Worm (Caenorhabditis elegans) whole organism, L4 larva: ENCODE results near the gene F14D7.18.
A peak's percentile ranks its signal among the peaks of the same experiment; 100 is the strongest.

ENCODE experiments used
- F10B5.3 ChIP-seq: sonication (generic microtip); optimal IDR thresholded peaks from 2 replicates; lab custom pipeline; 2016; ENCODE audit warnings: mild to moderate bottlenecking, missing genetic modification characterization, missing compliant biosample characterization
- F26F4.8 ChIP-seq: fragments of 200-800 bp; sonication (Bioruptor generic); conservative IDR thresholded peaks from 2 replicates; pipeline ENCODE4 v1.3.6; 2022; ENCODE audit warnings: missing genetic modification characterization, missing compliant biosample characterization
- F44E2.7 ChIP-seq: fragments of 200-800 bp; sonication (Bioruptor generic); IDR thresholded peaks from 2 replicates; pipeline ENCODE4 v2.1.2; 2022; ENCODE audit warnings: missing genetic modification characterization, missing compliant biosample characterization
- F49E8.2 ChIP-seq: sonication (generic microtip); optimal IDR thresholded peaks from 2 replicates; lab custom pipeline; 2016; ENCODE audit warnings: missing compliant biosample characterization, mild to moderate bottlenecking, missing genetic modification characterization, borderline replicate concordance
- T20F7.1 ChIP-seq: fragments of 200-800 bp; sonication (Bioruptor generic); optimal IDR thresholded peaks from 2 replicates; lab custom pipeline; 2018; ENCODE audit warnings: mild to moderate bottlenecking, missing genetic modification characterization, missing compliant biosample characterization
- Y105C5A.15 ChIP-seq: fragments of 200-800 bp; sonication (Bioruptor generic); IDR thresholded peaks from 2 replicates; pipeline ENCODE4 v1.3.6; 2022; ENCODE audit warnings: missing genetic modification characterization, missing compliant biosample characterization
- Y48G9A.11 ChIP-seq: fragments of 200-800 bp; sonication (Bioruptor generic); IDR thresholded peaks from 2 replicates; pipeline ENCODE4 v1.3.6; 2022; ENCODE audit warnings: missing genetic modification reagents, missing genetic modification characterization, missing compliant biosample characterization
- ZK337.2 ChIP-seq: fragments of 200-800 bp; sonication (Bioruptor generic); IDR thresholded peaks from 2 replicates; pipeline ENCODE4 v1.3.6; 2022; ENCODE audit warnings: missing genetic modification reagents, missing genetic modification characterization, missing compliant biosample characterization
- aly-2 ChIP-seq: sonication (generic microtip); optimal IDR thresholded peaks from 2 replicates; lab custom pipeline; 2018; ENCODE audit warnings: missing biosample characterization, missing genetic modification characterization
- ama-1 ChIP-seq: fragments of 150-350 bp; optimal IDR thresholded peaks from 2 replicates; lab custom pipeline; 2014; ENCODE audit warnings: inconsistent platforms, mixed read lengths
- ceh-28 ChIP-seq: fragments of 150-350 bp; optimal IDR thresholded peaks from 2 replicates; lab custom pipeline; 2014; ENCODE audit warnings: missing biosample characterization, missing genetic modification reagents, missing genetic modification characterization
- ces-1 ChIP-seq: fragments of 150-350 bp; sonication (generic microtip); optimal IDR thresholded peaks from 4 replicates; lab custom pipeline; 2014; ENCODE audit warnings: missing biosample characterization, missing genetic modification reagents, missing genetic modification characterization
- daf-12 ChIP-seq: fragments of 150-350 bp; optimal IDR thresholded peaks from 2 replicates; lab custom pipeline; 2014; ENCODE audit warnings: missing biosample characterization, missing genetic modification reagents, missing genetic modification characterization
- daf-16 ChIP-seq, 3 experiments: sonication (generic microtip); optimal IDR thresholded peaks; 2 replicates each; lab custom pipeline; 2016 to 2017; ENCODE audit warnings: missing genetic modification characterization in 3 of 3, missing genetic modification reagents in 3 of 3, mild to moderate bottlenecking in 2 of 3, missing compliant biosample characterization in 2 of 3, missing biosample characterization in 1 of 3, moderate library complexity in 1 of 3
- daf-19 ChIP-seq: fragments of 200-800 bp; sonication (Bioruptor generic); conservative IDR thresholded peaks from 2 replicates; pipeline ENCODE4 v1.3.6; 2022; ENCODE audit warnings: missing genetic modification characterization, missing compliant biosample characterization
- egl-27 ChIP-seq: sonication (generic microtip); optimal IDR thresholded peaks from 3 replicates; lab custom pipeline; 2017; ENCODE audit warnings: missing biosample characterization, missing genetic modification reagents, missing genetic modification characterization
- hif-1 ChIP-seq, 2 experiments: sonication (generic microtip); optimal IDR thresholded peaks; 2 replicates each; lab custom pipeline; 2016 to 2017; ENCODE audit warnings: missing compliant biosample characterization in 2 of 2, missing genetic modification characterization in 2 of 2, missing genetic modification reagents in 2 of 2, missing genotype in 2 of 2, mild to moderate bottlenecking in 1 of 2
- hlh-11 ChIP-seq: fragments of 200-800 bp; sonication (Bioruptor generic); optimal IDR thresholded peaks from 2 replicates; lab custom pipeline; 2018; ENCODE audit warnings: mild to moderate bottlenecking, missing genetic modification characterization, missing compliant biosample characterization
- hmg-1.1 ChIP-seq: fragments of 200-800 bp; sonication (Bioruptor generic); IDR thresholded peaks from 2 replicates; pipeline ENCODE4 v1.3.6; 2022; ENCODE audit warnings: missing genetic modification reagents, missing genetic modification characterization, missing compliant biosample characterization
- jun-1 ChIP-seq: fragments of 150-350 bp; optimal IDR thresholded peaks from 2 replicates; lab custom pipeline; 2014; ENCODE audit warnings: missing biosample characterization, missing genetic modification reagents, missing genetic modification characterization
- lin-13 ChIP-seq: fragments of 150-350 bp; optimal IDR thresholded peaks from 2 replicates; lab custom pipeline; 2014; ENCODE audit warnings: missing biosample characterization, missing genetic modification reagents, missing genetic modification characterization
- lin-29 ChIP-seq: fragments of 200-800 bp; sonication (Bioruptor generic); IDR thresholded peaks from 2 replicates; pipeline ENCODE4 v1.3.6; 2022; ENCODE audit warnings: missing genetic modification reagents, missing genetic modification characterization, missing compliant biosample characterization
- lin-38 ChIP-seq: fragments of 200-800 bp; sonication (Bioruptor generic); IDR thresholded peaks from 2 replicates; pipeline ENCODE4 v1.3.6; 2022; ENCODE audit warnings: missing genetic modification reagents, missing genetic modification characterization, missing compliant biosample characterization
- lin-39 ChIP-seq: fragments of 150-350 bp; optimal IDR thresholded peaks from 2 replicates; lab custom pipeline; 2014; ENCODE audit warnings: missing biosample characterization, missing genetic modification reagents, missing genetic modification characterization
- madf-9 ChIP-seq: fragments of 200-800 bp; sonication (Bioruptor generic); conservative IDR thresholded peaks from 2 replicates; pipeline ENCODE4 v1.3.6; 2022; ENCODE audit warnings: missing genetic modification reagents, missing genetic modification characterization, missing compliant biosample characterization
- mdt-29 ChIP-seq: fragments of 200-800 bp; sonication (Bioruptor generic); IDR thresholded peaks from 2 replicates; pipeline ENCODE4 v1.3.6; 2022; ENCODE audit warnings: missing genetic modification reagents, missing genetic modification characterization, missing compliant biosample characterization
- mep-1 ChIP-seq: fragments of 150-350 bp; sonication (generic microtip); optimal IDR thresholded peaks from 3 replicates; lab custom pipeline; 2014; ENCODE audit warnings: missing biosample characterization, missing genetic modification characterization
- mxl-2 ChIP-seq: fragments of 200-800 bp; sonication (Bioruptor generic); conservative IDR thresholded peaks from 2 replicates; pipeline ENCODE4 v1.3.6; 2022; ENCODE audit warnings: missing genetic modification reagents, missing genetic modification characterization, missing compliant biosample characterization
- nhr-10 ChIP-seq: fragments of 150-350 bp; optimal IDR thresholded peaks from 2 replicates; lab custom pipeline; 2014; ENCODE audit warnings: missing biosample characterization, missing genetic modification characterization
- nhr-102 ChIP-seq: sonication (generic microtip); optimal IDR thresholded peaks from 2 replicates; lab custom pipeline; 2016; ENCODE audit warnings: mild to moderate bottlenecking, missing genetic modification characterization, moderate library complexity, missing compliant biosample characterization
- nhr-111 ChIP-seq: fragments of 200-800 bp; sonication (Bioruptor generic); optimal IDR thresholded peaks from 2 replicates; lab custom pipeline; 2018; ENCODE audit warnings: mild to moderate bottlenecking, missing genetic modification characterization, missing compliant biosample characterization
- nhr-237 ChIP-seq: sonication (generic microtip); optimal IDR thresholded peaks from 2 replicates; lab custom pipeline; 2017; ENCODE audit warnings: missing biosample characterization, missing genetic modification characterization
- nhr-28 ChIP-seq: fragments of 150-350 bp; optimal IDR thresholded peaks from 2 replicates; lab custom pipeline; 2014; ENCODE audit warnings: missing biosample characterization, missing genetic modification characterization
- nhr-41 ChIP-seq: fragments of 200-800 bp; sonication (Bioruptor generic); IDR thresholded peaks from 2 replicates; pipeline ENCODE4 v1.3.6; 2022; ENCODE audit warnings: missing genetic modification reagents, missing genetic modification characterization, missing compliant biosample characterization
- nhr-76 ChIP-seq: fragments of 150-350 bp; optimal IDR thresholded peaks from 2 replicates; lab custom pipeline; 2014; ENCODE audit warnings: missing biosample characterization, missing genetic modification characterization
- php-3 ChIP-seq: fragments of 200-800 bp; sonication (Bioruptor generic); IDR thresholded peaks from 2 replicates; pipeline ENCODE4 v1.3.6; 2022; ENCODE audit warnings: missing genetic modification reagents, missing genetic modification characterization, missing compliant biosample characterization
- pqm-1 ChIP-seq: sonication (generic microtip); optimal IDR thresholded peaks from 2 replicates; lab custom pipeline; 2017; ENCODE audit warnings: missing biosample characterization, missing genetic modification characterization
- sdz-12 ChIP-seq: fragments of 200-800 bp; sonication (Bioruptor generic); optimal IDR thresholded peaks from 2 replicates; lab custom pipeline; 2018; ENCODE audit warnings: mild to moderate bottlenecking, missing genetic modification characterization, missing compliant biosample characterization
- set-16 ChIP-seq: fragments of 200-800 bp; sonication (Bioruptor generic); IDR thresholded peaks from 2 replicates; pipeline ENCODE4 v1.3.6; 2022; ENCODE audit warnings: missing genetic modification reagents, missing genetic modification characterization, missing compliant biosample characterization
- spr-1 ChIP-seq: sonication (generic microtip); optimal IDR thresholded peaks from 2 replicates; lab custom pipeline; 2016; ENCODE audit warnings: mild to moderate bottlenecking, missing genetic modification characterization, missing compliant biosample characterization
- unc-62 ChIP-seq, 3 experiments: fragments of 150-350 bp in 1 of 3; sonication (generic microtip); optimal IDR thresholded peaks in 2 of 3; peaks in 1 of 3; 1 replicate in 1 of 3; 2 replicates in 2 of 3; lab custom pipeline; 2014 to 2017; ENCODE audit warnings: missing biosample characterization in 3 of 3, missing genetic modification characterization in 3 of 3, missing genetic modification reagents in 3 of 3, missing genotype in 1 of 3
- zfp-2 ChIP-seq: sonication (generic microtip); optimal IDR thresholded peaks from 2 replicates; lab custom pipeline; 2016; ENCODE audit warnings: mild to moderate bottlenecking, missing genetic modification characterization, missing compliant biosample characterization
- zfp-3 ChIP-seq: fragments of 200-800 bp; sonication (Bioruptor generic); conservative IDR thresholded peaks from 2 replicates; pipeline ENCODE4 v1.3.6; 2022; ENCODE audit warnings: missing genetic modification reagents, missing genetic modification characterization, missing compliant biosample characterization
- zip-11 ChIP-seq: fragments of 200-800 bp; sonication (Bioruptor generic); IDR thresholded peaks from 2 replicates; pipeline ENCODE4 v1.3.6; 2022; ENCODE audit warnings: missing genetic modification characterization, missing compliant biosample characterization
- zip-2 ChIP-seq: fragments of 150-350 bp; optimal IDR thresholded peaks from 2 replicates; lab custom pipeline; 2014; ENCODE audit warnings: missing biosample characterization, missing genetic modification characterization
- ztf-7 ChIP-seq: fragments of 150-350 bp; optimal IDR thresholded peaks from 2 replicates; lab custom pipeline; 2014; ENCODE audit warnings: missing biosample characterization, missing genetic modification characterization

The F14D7.18 gene

ce11 chrV:14252025-14252424 is 38.5 kb downstream of the F14D7.18 start, which contains the start of gene K02E11.5:
Gene K02E11.5, plus strand, starts transcription at chrV:14252325.
- TF ChIP-seq F49E8.2 (tag; lab: Kevin White, UChicago) (no peak), nhr-76 (tag; lab: Kevin White, UChicago) (no peak), hlh-11 (tag; lab: Kevin White, UChicago) (no peak), nhr-10 (tag; lab: Kevin White, UChicago) (no peak), spr-1 (tag; lab: Kevin White, UChicago) (no peak), mxl-2 (GFP tag; lab: Robert Waterston, UW) (no peak), nhr-41 (GFP tag; lab: Robert Waterston, UW) (no peak), sdz-12 (GFP tag; lab: Kevin White, UChicago) (no peak), ceh-28 (no peak), jun-1 (tag; lab: Kevin White, UChicago) (no peak), Y48G9A.11 (GFP tag; lab: Robert Waterston, UW) (no peak), daf-19 (GFP tag; lab: Robert Waterston, UW) (no peak), nhr-237 (tag; lab: Kevin White, UChicago) (no peak), nhr-102 (tag; lab: Kevin White, UChicago) (no peak), F26F4.8 (no peak), nhr-111 (no peak), zip-11 (no peak)

ce11 chrV:14248654-14249053 is 41.9 kb downstream of the F14D7.18 start, which contains the start of gene K02E11.6:
Gene K02E11.6, plus strand, starts transcription at chrV:14248802.
- TF ChIP-seq mep-1 (tag; lab: Kevin White, UChicago) (no peak), unc-62 (GFP tag; optimal IDR thresholded peaks at IDR 0.05 in 1 of 2; lab: Kevin White, UChicago) (peak in 1 of 2 experiments; percentile 98), unc-62 (tag; optimal IDR thresholded peaks at IDR 0.05; lab: Kevin White, UChicago) (no peak)

DNA sequence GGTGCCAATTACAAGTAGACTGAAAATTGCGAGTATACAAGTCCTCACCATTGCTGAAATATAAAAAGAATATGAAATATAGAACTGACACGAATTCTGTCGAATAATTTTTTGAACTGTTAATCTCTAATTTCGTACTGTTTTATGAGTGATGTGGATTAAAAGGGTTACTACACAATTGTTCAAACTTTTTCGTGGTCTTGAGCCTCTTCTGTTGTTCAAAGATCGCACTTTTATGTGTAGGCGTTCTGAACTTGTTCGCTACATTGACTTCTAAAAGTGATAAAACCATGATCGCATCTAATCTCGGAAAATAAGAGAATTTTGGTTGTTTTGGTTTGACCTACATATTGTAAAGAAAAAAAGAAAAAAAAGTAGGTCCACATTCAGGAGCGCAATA is 42.5 kb downstream of the F14D7.18 start, which contains the start of gene K02E11.4:
Gene K02E11.4 (minus strand): TSS at position 101 of the 400 bp plus-strand sequence.
- TF ChIP-seq ceh-28 = no peak
- TF ChIP-seq ama-1 (lab: Kevin White, UChicago) = no peak
- no peak for TF ChIP-seq madf-9
- TF ChIP-seq pqm-1 (tag; lab: Kevin White, UChicago) = no peak
- TF ChIP-seq zfp-3 (GFP tag; lab: Robert Waterston, UW) = no peak
- no peak for TF ChIP-seq ztf-7 (tag; lab: Kevin White, UChicago)
- TF ChIP-seq ZK337.2 = no peak
- no peak for TF ChIP-seq lin-39 (tag; lab: Kevin White, UChicago)
- TF ChIP-seq Y105C5A.15 (GFP tag; lab: Robert Waterston, UW) = no peak
- no peak for TF ChIP-seq php-3
- no peak for TF ChIP-seq F10B5.3 (tag; lab: Kevin White, UChicago)
- no peak for TF ChIP-seq F44E2.7 (GFP tag; lab: Robert Waterston, UW)
- TF ChIP-seq aly-2 = no peak
- no peak for TF ChIP-seq spr-1 (tag; lab: Kevin White, UChicago)
- no peak for TF ChIP-seq ces-1 (GFP tag; lab: Kevin White, UChicago)
- no peak for TF ChIP-seq zip-2 (tag; lab: Kevin White, UChicago)
- no peak for TF ChIP-seq daf-16 (GFP tag; optimal IDR thresholded peaks at IDR 0.05; lab: Kevin White, UChicago)
- TF ChIP-seq daf-16 (tag; optimal IDR thresholded peaks at IDR 0.05; lab: Kevin White, UChicago) = no peak
- no peak for TF ChIP-seq lin-29 (GFP tag; lab: Robert Waterston, UW)
- no peak for TF ChIP-seq egl-27 (tag; lab: Kevin White, UChicago)
- TF ChIP-seq F49E8.2 (tag; lab: Kevin White, UChicago) = no peak
- TF ChIP-seq, all 104 proteins: peak for 0

DNA sequence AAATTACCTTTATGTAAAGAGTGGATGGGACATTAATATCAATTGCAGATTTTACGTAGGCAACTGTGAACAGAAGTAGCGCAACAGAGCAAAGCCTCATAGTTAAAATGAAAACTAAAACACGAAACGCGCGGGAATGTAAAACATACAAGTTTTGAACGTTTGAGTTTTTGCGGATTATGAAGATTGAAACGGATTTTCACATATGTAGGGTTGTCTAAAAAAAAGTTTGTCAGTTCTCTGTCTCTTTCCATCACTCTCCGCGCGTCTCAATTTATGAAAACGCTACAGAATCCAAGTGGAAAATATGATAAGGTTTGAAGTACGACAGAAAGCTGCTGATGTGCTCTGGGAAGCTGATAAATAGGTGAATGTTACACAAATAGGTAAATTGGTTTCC is 43.8 kb downstream of the F14D7.18 start, which contains the start of gene K02E11.3:
Gene K02E11.3 (minus strand): TSS at position 101 of the 400 bp plus-strand sequence.
- TF ChIP-seq lin-13 (no peak), hif-1 (tag; optimal IDR thresholded peaks at IDR 0.05; lab: Kevin White, UChicago) (no peak), mdt-29 (GFP tag; lab: Robert Waterston, UW) (no peak), hmg-1.1 (no peak), unc-62 (GFP tag; optimal IDR thresholded peaks at IDR 0.05 in 1 of 2; lab: Kevin White, UChicago) (no peak), unc-62 (tag; optimal IDR thresholded peaks at IDR 0.05; lab: Kevin White, UChicago) (no peak), T20F7.1 (GFP tag; lab: Kevin White, UChicago) (no peak), madf-9 (no peak), set-16 (GFP tag; lab: Robert Waterston, UW) (no peak), zip-11 (no peak), daf-12 (tag; lab: Kevin White, UChicago) (no peak), nhr-28 (tag; lab: Kevin White, UChicago) (no peak), zfp-2 (tag; lab: Kevin White, UChicago) (no peak), lin-38 (GFP tag; lab: Robert Waterston, UW) (no peak), spr-1 (tag; lab: Kevin White, UChicago) (no peak), php-3 (no peak)
